Worm (Caenorhabditis elegans) whole organism, L1 larva: Measurements from ENCODE around the gene acs-11.

Experiments used
- C04F5.9 ChIP-seq: sonication (generic microtip); optimal IDR thresholded peaks from 2 replicates; lab custom pipeline; 2016; ENCODE audit warnings: missing genetic modification characterization, missing compliant biosample characterization
- C34B4.2 ChIP-seq: sonication (generic microtip); optimal IDR thresholded peaks from 2 replicates; lab custom pipeline; 2017; ENCODE audit warnings: mild to moderate bottlenecking, missing genetic modification characterization, missing compliant biosample characterization
- F16B12.6 ChIP-seq: fragments of 150-350 bp; optimal IDR thresholded peaks from 2 replicates; lab custom pipeline; 2014; ENCODE audit warnings: missing biosample characterization, missing genetic modification characterization
- Y116A8C.19 ChIP-seq: sonication (generic microtip); optimal IDR thresholded peaks from 2 replicates; lab custom pipeline; 2016; ENCODE audit warnings: missing compliant biosample characterization, missing genetic modification characterization, borderline replicate concordance
- aha-1 ChIP-seq: fragments of 150-350 bp; optimal IDR thresholded peaks from 2 replicates; lab custom pipeline; 2014; ENCODE audit warnings: missing biosample characterization, missing genetic modification characterization
- alr-1 ChIP-seq: fragments of 200-800 bp; sonication (Bioruptor generic); optimal IDR thresholded peaks from 2 replicates; lab custom pipeline; 2018; ENCODE audit warnings: borderline replicate concordance, mild to moderate bottlenecking, missing genetic modification characterization, missing compliant biosample characterization
- blmp-1 ChIP-seq: fragments of 150-350 bp; optimal IDR thresholded peaks from 2 replicates; lab custom pipeline; 2014; ENCODE audit warnings: missing biosample characterization, missing genetic modification characterization
- ceh-63 ChIP-seq: fragments of 200-800 bp; sonication (Bioruptor generic); optimal IDR thresholded peaks from 2 replicates; lab custom pipeline; 2018; ENCODE audit warnings: mild to moderate bottlenecking, missing genetic modification characterization, missing compliant biosample characterization
- ceh-82 ChIP-seq, 3 experiments: fragments of 150-350 bp in 1 of 3; sonication (generic microtip) in 2 of 3; optimal IDR thresholded peaks; 2 replicates each; lab custom pipeline; 2014 to 2017; ENCODE audit warnings: missing biosample characterization in 3 of 3, missing genetic modification characterization in 3 of 3
- ceh-88 ChIP-seq: fragments of 200-800 bp; sonication (Bioruptor generic); IDR thresholded peaks from 2 replicates; pipeline ENCODE4 v1.3.6; 2022; ENCODE audit warnings: missing genetic modification characterization, missing compliant biosample characterization
- dpl-1 ChIP-seq, 3 experiments: fragments of 150-350 bp in 2 of 3; sonication (generic microtip) in 1 of 3; optimal IDR thresholded peaks; 2 replicates each; lab custom pipeline; 2014 to 2017; ENCODE audit warnings: missing biosample characterization in 3 of 3, missing genetic modification characterization in 3 of 3, missing genetic modification reagents in 3 of 3
- dsc-1 ChIP-seq: sonication (generic microtip); optimal IDR thresholded peaks from 2 replicates; lab custom pipeline; 2016; ENCODE audit warnings: mild to moderate bottlenecking, missing genetic modification characterization, missing compliant biosample characterization
- egl-13 ChIP-seq: sonication (generic microtip); optimal IDR thresholded peaks from 2 replicates; lab custom pipeline; 2016; ENCODE audit warnings: missing genotype, missing genetic modification reagents, missing genetic modification characterization, missing compliant biosample characterization
- egl-27 ChIP-seq, 2 experiments: fragments of 150-350 bp in 1 of 2; sonication (generic microtip); optimal IDR thresholded peaks; 3 replicates each; lab custom pipeline; 2017 to 2018; ENCODE audit warnings: missing biosample characterization in 2 of 2, missing genetic modification characterization in 2 of 2, missing genetic modification reagents in 2 of 2
- elt-2 ChIP-seq: sonication (generic microtip); optimal IDR thresholded peaks from 2 replicates; lab custom pipeline; 2016; ENCODE audit warnings: missing genetic modification characterization, mild to moderate bottlenecking, inconsistent platforms, missing compliant biosample characterization, missing genetic modification reagents
- ets-5 ChIP-seq: fragments of 200-800 bp; sonication (Bioruptor generic); IDR thresholded peaks from 2 replicates; pipeline ENCODE4 v1.3.6; 2022; ENCODE audit warnings: missing genetic modification characterization, missing compliant biosample characterization
- fkh-10 ChIP-seq: sonication (generic microtip); optimal IDR thresholded peaks from 2 replicates; lab custom pipeline; 2017; ENCODE audit warnings: missing biosample characterization, missing genetic modification reagents, missing genetic modification characterization
- fkh-8 ChIP-seq: sonication (generic microtip); optimal IDR thresholded peaks from 2 replicates; lab custom pipeline; 2016; ENCODE audit warnings: mild to moderate bottlenecking, missing genetic modification characterization, missing compliant biosample characterization
- fos-1 ChIP-seq: fragments of 150-350 bp; optimal IDR thresholded peaks from 2 replicates; lab custom pipeline; 2014; ENCODE audit warnings: missing biosample characterization, missing genetic modification characterization
- grh-1 ChIP-seq: fragments of 200-800 bp; sonication (Bioruptor generic); IDR thresholded peaks from 2 replicates; pipeline ENCODE4 v1.3.6; 2022; ENCODE audit warnings: missing genetic modification reagents, missing genetic modification characterization, missing compliant biosample characterization
- hlh-17 ChIP-seq: fragments of 200-800 bp; sonication (Bioruptor generic); optimal IDR thresholded peaks from 2 replicates; lab custom pipeline; 2018; ENCODE audit warnings: missing genetic modification characterization, mild to moderate bottlenecking, missing compliant biosample characterization, moderate library complexity, borderline replicate concordance
- hpl-2 ChIP-seq: fragments of 150-350 bp; optimal IDR thresholded peaks from 2 replicates; lab custom pipeline; 2014; ENCODE audit warnings: missing biosample characterization, missing genetic modification reagents, missing genetic modification characterization
- irx-1 ChIP-seq: sonication (generic microtip); optimal IDR thresholded peaks from 2 replicates; lab custom pipeline; 2016; ENCODE audit warnings: missing genetic modification characterization, missing compliant biosample characterization
- isw-1 ChIP-seq: fragments of 200-800 bp; sonication (Bioruptor generic); IDR thresholded peaks from 2 replicates; pipeline ENCODE4 v1.3.6; 2022; ENCODE audit warnings: missing genetic modification characterization, missing compliant biosample characterization
- jun-1 ChIP-seq: fragments of 150-350 bp; optimal IDR thresholded peaks from 2 replicates; lab custom pipeline; 2014; ENCODE audit warnings: missing biosample characterization, missing genetic modification reagents, missing genetic modification characterization
- lin-13 ChIP-seq: fragments of 150-350 bp; optimal IDR thresholded peaks from 2 replicates; lab custom pipeline; 2014; ENCODE audit warnings: missing biosample characterization, missing genetic modification reagents, missing genetic modification characterization
- lin-14 ChIP-seq: fragments of 200-800 bp; sonication (Bioruptor generic); optimal IDR thresholded peaks from 2 replicates; lab custom pipeline; 2018; ENCODE audit warnings: mild to moderate bottlenecking, missing genetic modification characterization, moderate library complexity, missing compliant biosample characterization
- lin-35 ChIP-seq, 2 experiments: fragments of 150-350 bp; optimal IDR thresholded peaks; 2 replicates each; lab custom pipeline; 2014; ENCODE audit warnings: missing biosample characterization in 2 of 2, missing genetic modification characterization in 2 of 2, missing genetic modification reagents in 2 of 2
- lir-3 ChIP-seq: sonication (generic microtip); optimal IDR thresholded peaks from 2 replicates; lab custom pipeline; 2016; ENCODE audit warnings: mild to moderate bottlenecking, missing genetic modification characterization, moderate library complexity, missing compliant biosample characterization; ENCODE audit not compliant: poor library complexity
- lsy-2 ChIP-seq, 2 experiments: fragments of 150-350 bp; optimal IDR thresholded peaks; 2 replicates each; lab custom pipeline; 2014; ENCODE audit warnings: missing biosample characterization in 2 of 2, missing genetic modification characterization in 2 of 2
- mdl-1 ChIP-seq, 2 experiments: fragments of 150-350 bp; optimal IDR thresholded peaks; 2 replicates each; lab custom pipeline; 2014 to 2017; ENCODE audit warnings: missing biosample characterization in 2 of 2, missing genetic modification characterization in 2 of 2, inconsistent platforms in 1 of 2
- mef-2 ChIP-seq: fragments of 150-350 bp; optimal IDR thresholded peaks from 2 replicates; lab custom pipeline; 2014; ENCODE audit warnings: missing biosample characterization, missing genetic modification characterization
- nhr-11 ChIP-seq: fragments of 150-350 bp; optimal IDR thresholded peaks from 2 replicates; lab custom pipeline; 2014; ENCODE audit warnings: missing biosample characterization, missing genetic modification characterization
- nhr-12 ChIP-seq: sonication (generic microtip); optimal IDR thresholded peaks from 2 replicates; lab custom pipeline; 2017; ENCODE audit warnings: missing biosample characterization, missing genetic modification characterization
- nhr-237 ChIP-seq: fragments of 150-350 bp; optimal IDR thresholded peaks from 2 replicates; lab custom pipeline; 2014; ENCODE audit warnings: missing biosample characterization, missing genetic modification characterization
- nhr-47 ChIP-seq: sonication (generic microtip); optimal IDR thresholded peaks from 2 replicates; lab custom pipeline; 2016; ENCODE audit warnings: mild to moderate bottlenecking, missing genetic modification characterization, moderate library complexity, missing compliant biosample characterization
- nhr-76 ChIP-seq: sonication (generic microtip); optimal IDR thresholded peaks from 2 replicates; lab custom pipeline; 2017; ENCODE audit warnings: missing biosample characterization, missing genetic modification characterization
- nhr-77 ChIP-seq: fragments of 150-350 bp; optimal IDR thresholded peaks from 2 replicates; lab custom pipeline; 2014; ENCODE audit warnings: missing biosample characterization, missing genetic modification characterization
- nhr-84 ChIP-seq: sonication (generic microtip); optimal IDR thresholded peaks from 2 replicates; lab custom pipeline; 2017; ENCODE audit warnings: missing biosample characterization, missing genetic modification characterization
- nhr-90 ChIP-seq: sonication (generic microtip); optimal IDR thresholded peaks from 2 replicates; lab custom pipeline; 2016; ENCODE audit warnings: mild to moderate bottlenecking, missing genetic modification characterization, missing compliant biosample characterization; ENCODE audit not compliant: poor library complexity
- pag-3 ChIP-seq: sonication (generic microtip); optimal IDR thresholded peaks from 2 replicates; lab custom pipeline; 2017; ENCODE audit warnings: missing genetic modification characterization, mild to moderate bottlenecking, missing compliant biosample characterization, antibody characterized with exemption, borderline replicate concordance; ENCODE audit not compliant: insufficient read depth
- pqm-1 ChIP-seq: sonication (generic microtip); optimal IDR thresholded peaks from 3 replicates; lab custom pipeline; 2017; ENCODE audit warnings: missing biosample characterization, missing genetic modification characterization
- rnt-1 ChIP-seq: sonication (generic microtip); optimal IDR thresholded peaks from 2 replicates; lab custom pipeline; 2016; ENCODE audit warnings: mild to moderate bottlenecking, missing genetic modification characterization, moderate library complexity, missing compliant biosample characterization
- skn-1 ChIP-seq: fragments of 150-350 bp; optimal IDR thresholded peaks from 2 replicates; lab custom pipeline; 2014; ENCODE audit warnings: missing biosample characterization, missing genetic modification characterization
- snpc-4 ChIP-seq: fragments of 150-350 bp; optimal IDR thresholded peaks from 2 replicates; lab custom pipeline; 2014; ENCODE audit warnings: missing biosample characterization, missing genetic modification characterization
- snu-23 ChIP-seq: sonication (generic microtip); optimal IDR thresholded peaks from 2 replicates; lab custom pipeline; 2016; ENCODE audit warnings: missing genetic modification characterization, missing compliant biosample characterization
- sox-4 ChIP-seq: sonication (generic microtip); optimal IDR thresholded peaks from 2 replicates; lab custom pipeline; 2016; ENCODE audit warnings: missing genetic modification characterization, missing compliant biosample characterization
- sptf-1 ChIP-seq: fragments of 150-350 bp; optimal IDR thresholded peaks from 2 replicates; lab custom pipeline; 2014; ENCODE audit warnings: missing biosample characterization, missing genetic modification characterization
- sup-37 ChIP-seq: fragments of 200-800 bp; sonication (Bioruptor generic); optimal IDR thresholded peaks from 2 replicates; lab custom pipeline; 2018; ENCODE audit warnings: mild to moderate bottlenecking, missing genetic modification characterization, missing compliant biosample characterization
- swsn-7 ChIP-seq: sonication (generic microtip); optimal IDR thresholded peaks from 2 replicates; lab custom pipeline; 2016; ENCODE audit warnings: missing genetic modification characterization, missing compliant biosample characterization
- tbx-2 ChIP-seq: sonication (generic microtip); optimal IDR thresholded peaks from 2 replicates; lab custom pipeline; 2016; ENCODE audit warnings: missing genetic modification characterization, missing compliant biosample characterization
- ztf-4 ChIP-seq: fragments of 150-350 bp; optimal IDR thresholded peaks from 2 replicates; lab custom pipeline; 2014; ENCODE audit warnings: missing biosample characterization, missing genetic modification characterization

Gene acs-11

DNA sequence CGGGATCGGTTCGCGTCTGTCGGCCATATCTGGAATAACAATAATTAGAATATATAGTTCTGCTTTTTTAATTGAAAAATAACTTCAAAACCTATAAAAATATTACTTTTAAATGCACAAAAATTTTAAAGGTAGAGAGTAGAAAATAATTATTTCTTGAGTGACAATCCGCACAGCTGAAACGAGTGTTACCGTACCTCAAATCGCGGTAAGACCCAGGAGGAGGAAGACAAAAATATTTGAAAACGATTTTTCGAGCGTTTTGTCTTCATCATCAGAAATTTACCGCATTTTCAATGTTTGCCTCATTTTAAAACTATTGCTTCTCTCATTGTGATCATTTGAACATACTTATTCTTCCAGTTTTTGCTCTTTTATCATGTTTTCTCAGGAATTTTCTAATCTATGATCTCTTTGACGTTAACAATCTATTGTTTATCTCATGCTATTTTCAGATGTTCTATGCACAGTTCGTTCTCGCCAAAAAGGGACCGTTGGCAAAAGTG lies 43.6 kb upstream of the acs-11 start, which contains the start of the genes rpn-5 and scc-1 (continued):
- no peak for TF ChIP-seq alr-1
- TF ChIP-seq C34B4.2 (tag; lab: Kevin White, UChicago), result no peak
- TF ChIP-seq dpl-1 (GFP tag; optimal IDR thresholded peaks at IDR 0.05; lab: Kevin White, UChicago), result peak; percentile 91 to 95 (median 91)
- TF ChIP-seq irx-1, result no peak
- peak; percentile 22; the same call in 1 of the 2 replicates for TF ChIP-seq ceh-88
- peak; percentile 92 to 97 for TF ChIP-seq lin-35 (GFP tag; optimal IDR thresholded peaks at IDR 0.05; lab: Kevin White, UChicago)
- TF ChIP-seq nhr-76 (tag; lab: Kevin White, UChicago), result no peak
- TF ChIP-seq nhr-84 (tag; lab: Kevin White, UChicago), result no peak
- TF ChIP-seq F16B12.6 (tag; lab: Kevin White, UChicago), result peak; percentile 44
- TF ChIP-seq ets-5, result no peak
- peak; percentile 66 for TF ChIP-seq lir-3
- peak; percentile 12 for TF ChIP-seq fkh-8 (tag; lab: Kevin White, UChicago)
- TF ChIP-seq aha-1 (tag; lab: Kevin White, UChicago), result no peak
- TF ChIP-seq nhr-12 (tag; lab: Kevin White, UChicago), result no peak
- peak; percentile 77 for TF ChIP-seq isw-1 (GFP tag; lab: Robert Waterston, UW)
- TF ChIP-seq egl-13, result no peak
- no peak for TF ChIP-seq Y116A8C.19
- peak; percentile 75 for TF ChIP-seq blmp-1 (tag; lab: Kevin White, UChicago)
- TF ChIP-seq nhr-90 (tag; lab: Kevin White, UChicago), result peak; percentile 58
- TF ChIP-seq egl-27 (tag; optimal IDR thresholded peaks at IDR 0.05; lab: Kevin White, UChicago), result no peak
- peak; percentile 75 for TF ChIP-seq nhr-47 (tag; lab: Kevin White, UChicago)
- TF ChIP-seq snpc-4, result peak; percentile 24
- TF ChIP-seq tbx-2 (tag; lab: Kevin White, UChicago), result peak; percentile 67
- no peak for TF ChIP-seq ceh-63
- TF ChIP-seq nhr-237 (tag; lab: Kevin White, UChicago), result no peak
- peak; percentile 50 for TF ChIP-seq nhr-11 (tag; lab: Kevin White, UChicago)
- TF ChIP-seq fos-1, result peak; percentile 51
- peak; percentile 77 for TF ChIP-seq rnt-1 (tag; lab: Kevin White, UChicago)
- no peak for TF ChIP-seq pqm-1 (tag; lab: Kevin White, UChicago)
- peak in 1 of 2 experiments; percentile 49 for TF ChIP-seq mdl-1 (tag; optimal IDR thresholded peaks at IDR 0.05; lab: Kevin White, UChicago)
- peak; percentile 63 for TF ChIP-seq lin-14
- TF ChIP-seq fkh-10 (GFP tag; lab: Kevin White, UChicago), result no peak
- no peak for TF ChIP-seq C04F5.9 (tag; lab: Kevin White, UChicago)
- peak; percentile 58 for TF ChIP-seq dsc-1 (tag; lab: Kevin White, UChicago)
- TF ChIP-seq mef-2 (tag; lab: Kevin White, UChicago), result no peak
- TF ChIP-seq ceh-82 (tag; optimal IDR thresholded peaks at IDR 0.05; lab: Kevin White, UChicago), result peak in 2 of 3 experiments; percentile 59 to 81
- TF ChIP-seq ztf-4 (tag; lab: Kevin White, UChicago), result peak; percentile 17
- no peak for TF ChIP-seq grh-1 (GFP tag; lab: Robert Waterston, UW)
- TF ChIP-seq lsy-2 (tag; optimal IDR thresholded peaks at IDR 0.05; lab: Kevin White, UChicago), result peak; percentile 99 to 100
- TF ChIP-seq hlh-17 (GFP tag; lab: Kevin White, UChicago), result no peak
- TF ChIP-seq sup-37 (GFP tag; lab: Kevin White, UChicago), result no peak
- TF ChIP-seq sptf-1 (tag; lab: Kevin White, UChicago), result no peak
- no peak for TF ChIP-seq hpl-2 (GFP tag; lab: Kevin White, UChicago)
- TF ChIP-seq skn-1 (tag; lab: Kevin White, UChicago), result peak; percentile 100
- TF ChIP-seq sox-4 (tag; lab: Kevin White, UChicago), result no peak
- TF ChIP-seq nhr-77 (tag; lab: Kevin White, UChicago), result peak; percentile 42
- TF ChIP-seq pag-3 (tag; lab: Kevin White, UChicago), result no peak
- TF ChIP-seq jun-1 (tag; lab: Kevin White, UChicago), result peak; percentile 10
- TF ChIP-seq snu-23 (GFP tag; lab: Kevin White, UChicago), result peak; percentile 77
- TF ChIP-seq swsn-7 (tag; lab: Kevin White, UChicago), result peak; percentile 66
- TF ChIP-seq lin-13 (GFP tag; lab: Kevin White, UChicago), result peak; percentile 52
- TF ChIP-seq elt-2 (tag; lab: Kevin White, UChicago), result peak; percentile 32
